Worm (Caenorhabditis elegans): ENCODE results near the gene srz-97.

srz-97 gene

DNA sequence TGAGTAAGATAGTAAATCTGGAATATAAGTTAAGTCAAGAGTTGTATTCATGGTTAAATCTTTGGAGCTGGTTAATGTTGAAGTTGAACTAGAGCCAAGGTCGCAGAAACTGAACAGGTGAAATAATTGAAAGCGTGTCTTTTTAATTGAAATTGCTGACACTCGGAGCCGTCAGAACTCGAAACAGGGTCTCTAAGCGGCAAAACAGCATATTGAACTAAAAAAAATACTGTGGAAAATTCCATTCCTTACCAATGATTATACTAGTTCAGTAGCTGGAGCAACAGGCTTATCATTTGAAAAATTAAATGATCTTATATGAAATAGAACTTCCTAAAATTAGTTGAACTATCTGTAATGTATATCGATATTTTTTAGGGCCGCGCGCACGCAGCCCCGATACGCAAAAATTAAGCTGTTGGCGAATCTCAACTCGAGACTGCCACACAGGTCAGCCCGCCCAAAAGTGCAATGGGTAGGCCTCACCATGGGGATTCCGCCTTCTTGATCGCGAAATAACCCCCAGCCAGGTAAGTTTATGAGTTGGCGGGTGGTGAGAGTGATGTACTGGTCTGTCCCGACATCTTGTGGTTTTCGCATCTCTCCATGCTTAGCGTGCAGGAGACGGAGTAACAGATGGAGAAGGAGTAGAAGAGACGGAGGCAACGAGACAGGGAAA lies at the start of gene srz-97:
TSS of gene srz-97 (minus strand) at position 51 of the 679 bp plus-strand sequence.
- TF ChIP-seq ztf-23 (GFP tag; IDR thresholded peaks at IDR 0.05) (no peak), klf-2 (GFP tag; conservative IDR thresholded peaks at IDR 0.05) (no peak), ztf-29 (GFP tag; IDR thresholded peaks at IDR 0.05) (no peak), T22C8.4 (GFP tag; IDR thresholded peaks at IDR 0.05) (no peak), cog-1 (tag; optimal IDR thresholded peaks at IDR 0.05) (no peak), tab-1 (GFP tag; IDR thresholded peaks at IDR 0.05) (no peak), flt-1 (GFP tag; IDR thresholded peaks at IDR 0.05) (0 out of 2 replicates have a peak, but pooled peaks have one; percentile 11), ref-1 (GFP tag; conservative IDR thresholded peaks at IDR 0.05) (0 out of 2 replicates have a peak, but pooled peaks have one; percentile 41), med-1 (GFP tag; optimal IDR thresholded peaks at IDR 0.05; ENCODE audit: insufficient read depth) (no peak)

DNA sequence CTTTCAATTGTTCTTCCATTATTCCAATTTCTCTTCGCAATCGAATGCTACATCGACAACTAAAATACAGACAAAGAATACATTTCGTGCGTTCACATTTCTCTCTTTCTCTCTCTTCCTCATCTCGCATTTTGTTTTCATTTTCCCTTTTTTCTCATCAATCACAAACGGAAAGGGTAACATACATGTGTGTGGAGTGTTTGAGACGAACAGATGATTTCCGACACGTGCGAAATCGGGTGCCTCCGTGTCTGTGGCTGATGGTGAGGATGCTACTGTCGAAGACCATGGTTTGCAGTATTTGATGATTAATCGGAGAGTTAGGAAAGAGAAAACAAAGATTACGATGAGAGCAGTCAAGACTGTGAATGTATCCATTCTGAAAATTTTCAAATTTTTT lies 42.7 kb upstream of the srz-97 start, which contains the start of gene R02D5.9:
TSS of gene R02D5.9 (minus strand) at position 378 of the 400 bp plus-strand sequence.
- no peak for TF ChIP-seq T22C8.4 (GFP tag; IDR thresholded peaks at IDR 0.05)
- TF ChIP-seq ztf-29 (GFP tag; IDR thresholded peaks at IDR 0.05) = no peak
- no peak for TF ChIP-seq ref-1 (GFP tag; conservative IDR thresholded peaks at IDR 0.05)
- no peak for TF ChIP-seq klf-2 (GFP tag; conservative IDR thresholded peaks at IDR 0.05)
- no peak for TF ChIP-seq cog-1 (tag; optimal IDR thresholded peaks at IDR 0.05)
- no peak for TF ChIP-seq med-1 (GFP tag; optimal IDR thresholded peaks at IDR 0.05; ENCODE audit: insufficient read depth)
- TF ChIP-seq ztf-23 (GFP tag; IDR thresholded peaks at IDR 0.05) = no peak
- no peak for TF ChIP-seq flt-1 (GFP tag; IDR thresholded peaks at IDR 0.05)
- no peak for TF ChIP-seq tab-1 (GFP tag; IDR thresholded peaks at IDR 0.05)

- TF ChIP-seq T22C8.4 (GFP tag; IDR thresholded peaks at IDR 0.05) (no peak), cog-1 (tag; optimal IDR thresholded peaks at IDR 0.05) (no peak), ztf-29 (GFP tag; IDR thresholded peaks at IDR 0.05) (no peak), tab-1 (GFP tag; IDR thresholded peaks at IDR 0.05) (no peak), ref-1 (GFP tag; conservative IDR thresholded peaks at IDR 0.05) (no peak), klf-2 (GFP tag; conservative IDR thresholded peaks at IDR 0.05) (no peak), ztf-23 (GFP tag; IDR thresholded peaks at IDR 0.05) (no peak), med-1 (GFP tag; optimal IDR thresholded peaks at IDR 0.05; ENCODE audit: insufficient read depth) (no peak), flt-1 (GFP tag; IDR thresholded peaks at IDR 0.05) (no peak)
These were observed 40.5 kb upstream of the srz-97 start for ce11 chrV:14508556-14508955.

DNA sequence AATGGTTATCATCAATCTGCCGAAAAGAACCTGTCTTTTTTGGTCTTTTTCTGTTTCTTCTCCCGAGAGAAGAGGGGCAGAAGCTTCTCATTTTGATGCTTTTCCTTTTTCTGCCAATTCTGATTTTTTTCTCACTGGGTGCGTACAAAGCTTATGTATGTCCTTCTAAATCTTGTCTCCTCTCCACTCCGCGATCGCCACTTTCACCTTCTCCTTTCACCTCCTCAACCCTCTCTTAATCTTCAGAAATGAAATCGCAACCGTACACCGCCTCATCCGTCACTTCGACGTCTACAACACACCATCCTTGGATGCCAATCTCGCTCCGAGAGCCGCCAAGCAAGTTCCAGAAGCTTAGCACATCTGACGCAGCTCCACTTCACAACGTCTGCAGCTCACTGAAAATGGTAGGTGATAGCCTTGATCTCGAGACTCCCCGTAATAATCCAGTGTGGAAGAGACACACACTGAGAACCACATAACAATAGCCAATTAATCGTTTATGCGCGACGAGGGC lies 40.0 kb upstream of the srz-97 start, which contains the start of gene R02D5.1:
TSS of gene R02D5.1 (plus strand) at position 245 of the 517 bp plus-strand sequence.
- TF ChIP-seq flt-1 (GFP tag; IDR thresholded peaks at IDR 0.05) (0 out of 2 replicates have a peak, but pooled peaks have one; percentile 31), med-1 (GFP tag; optimal IDR thresholded peaks at IDR 0.05; ENCODE audit: insufficient read depth) (no peak), klf-2 (GFP tag; conservative IDR thresholded peaks at IDR 0.05) (no peak), cog-1 (tag; optimal IDR thresholded peaks at IDR 0.05) (peak; percentile 9)

ce11 chrV:14506713-14507675 lies 38.9 kb upstream of the srz-97 start:
- TF ChIP-seq T22C8.4 (GFP tag; IDR thresholded peaks at IDR 0.05) = no peak
- peak; percentile 13; the same call in 1 of the 2 replicates for TF ChIP-seq ztf-29 (GFP tag; IDR thresholded peaks at IDR 0.05)

- peak; percentile 60; the same call in 1 of the 2 replicates for TF ChIP-seq ztf-29 (GFP tag; IDR thresholded peaks at IDR 0.05)
- TF ChIP-seq med-1 (GFP tag; optimal IDR thresholded peaks at IDR 0.05; ENCODE audit: insufficient read depth) = no peak
- TF ChIP-seq cog-1 (tag; optimal IDR thresholded peaks at IDR 0.05) = peak; percentile 51
- no peak for TF ChIP-seq ref-1 (GFP tag; conservative IDR thresholded peaks at IDR 0.05)
- no peak for TF ChIP-seq tab-1 (GFP tag; IDR thresholded peaks at IDR 0.05)
- 0 out of 2 replicates have a peak, but pooled peaks have one; percentile 55 for TF ChIP-seq ztf-23 (GFP tag; IDR thresholded peaks at IDR 0.05)
- no peak for TF ChIP-seq flt-1 (GFP tag; IDR thresholded peaks at IDR 0.05)
- TF ChIP-seq T22C8.4 (GFP tag; IDR thresholded peaks at IDR 0.05) = no peak
- no peak for TF ChIP-seq klf-2 (GFP tag; conservative IDR thresholded peaks at IDR 0.05)
These were observed 37.7 kb upstream of the srz-97 start for ce11 chrV:14505745-14506214.

DNA sequence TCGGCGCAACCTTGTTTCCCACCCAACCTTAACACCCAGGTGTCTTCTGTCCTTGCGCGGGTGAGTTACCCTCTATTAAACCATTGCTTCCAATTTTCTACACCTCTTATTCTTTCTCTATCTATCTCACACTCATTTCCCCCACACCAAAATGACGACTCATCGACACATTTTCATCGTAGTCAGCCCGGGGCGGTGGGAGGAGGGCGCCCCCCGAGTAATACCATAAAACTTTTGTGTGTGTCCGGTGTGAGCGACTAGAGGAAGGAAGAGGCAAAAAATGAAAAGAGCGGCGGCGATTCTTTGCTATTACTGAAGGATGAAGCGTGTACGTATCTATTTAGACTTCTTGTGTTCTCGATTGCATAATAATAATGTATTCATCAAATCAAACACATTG lies 36.7 kb upstream of the srz-97 start:
- TF ChIP-seq cog-1 (tag; optimal IDR thresholded peaks at IDR 0.05) (no peak), tab-1 (GFP tag; IDR thresholded peaks at IDR 0.05) (no peak), med-1 (GFP tag; optimal IDR thresholded peaks at IDR 0.05; ENCODE audit: insufficient read depth) (no peak), klf-2 (GFP tag; conservative IDR thresholded peaks at IDR 0.05) (no peak), ztf-23 (GFP tag; IDR thresholded peaks at IDR 0.05) (no peak), ref-1 (GFP tag; conservative IDR thresholded peaks at IDR 0.05) (no peak), ztf-29 (GFP tag; IDR thresholded peaks at IDR 0.05) (no peak), T22C8.4 (GFP tag; IDR thresholded peaks at IDR 0.05) (no peak), flt-1 (GFP tag; IDR thresholded peaks at IDR 0.05) (no peak)

DNA sequence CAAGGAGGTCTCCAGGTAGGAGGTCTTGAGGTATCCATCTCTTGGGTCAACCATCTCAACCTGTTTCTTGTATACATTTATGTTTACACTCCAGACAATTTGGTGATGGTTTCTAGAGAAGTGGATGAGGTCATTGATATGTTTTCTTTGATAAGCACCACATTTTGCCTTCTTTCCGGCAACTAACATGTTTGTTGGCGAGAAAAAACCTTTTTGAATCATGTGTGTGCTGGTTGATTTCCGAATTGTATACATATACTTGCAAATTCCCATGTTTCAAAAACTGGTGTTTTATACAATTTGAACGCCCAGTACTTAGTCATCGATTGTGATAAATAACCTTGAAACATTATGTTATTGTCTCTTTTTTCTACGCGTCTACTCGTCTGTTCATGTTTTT lies 36.1 kb upstream of the srz-97 start:
- TF ChIP-seq T22C8.4 (GFP tag; IDR thresholded peaks at IDR 0.05) (no peak), cog-1 (tag; optimal IDR thresholded peaks at IDR 0.05) (no peak), flt-1 (GFP tag; IDR thresholded peaks at IDR 0.05) (no peak), ztf-29 (GFP tag; IDR thresholded peaks at IDR 0.05) (no peak), klf-2 (GFP tag; conservative IDR thresholded peaks at IDR 0.05) (no peak), ref-1 (GFP tag; conservative IDR thresholded peaks at IDR 0.05) (no peak), tab-1 (GFP tag; IDR thresholded peaks at IDR 0.05) (no peak), ztf-23 (GFP tag; IDR thresholded peaks at IDR 0.05) (no peak), med-1 (GFP tag; optimal IDR thresholded peaks at IDR 0.05; ENCODE audit: insufficient read depth) (no peak)

DNA sequence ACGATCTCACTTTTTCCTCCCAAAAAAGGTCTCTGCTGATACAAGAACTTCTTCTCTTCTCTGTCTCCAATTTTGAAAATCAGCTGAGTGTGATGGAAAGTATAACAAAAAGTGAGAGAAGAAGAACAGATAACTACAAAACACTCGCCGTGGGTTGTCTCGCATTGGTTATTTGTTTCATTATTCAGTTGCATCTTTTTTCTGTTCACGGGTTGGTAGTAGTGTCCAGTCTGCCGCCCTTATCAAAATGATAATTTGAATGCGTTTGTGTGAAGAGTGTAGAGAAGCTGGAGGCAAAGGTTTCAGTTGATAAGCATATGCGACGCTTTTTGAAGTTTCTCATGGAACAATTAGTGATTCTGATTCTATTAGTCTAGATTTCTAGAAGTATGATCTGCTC lies 35.0 kb upstream of the srz-97 start:
- TF ChIP-seq ztf-29 (GFP tag; IDR thresholded peaks at IDR 0.05) = no peak
- TF ChIP-seq klf-2 (GFP tag; conservative IDR thresholded peaks at IDR 0.05) = no peak
- TF ChIP-seq ztf-23 (GFP tag; IDR thresholded peaks at IDR 0.05) = no peak
- no peak for TF ChIP-seq tab-1 (GFP tag; IDR thresholded peaks at IDR 0.05)
- TF ChIP-seq cog-1 (tag; optimal IDR thresholded peaks at IDR 0.05) = no peak
- no peak for TF ChIP-seq ref-1 (GFP tag; conservative IDR thresholded peaks at IDR 0.05)
- TF ChIP-seq flt-1 (GFP tag; IDR thresholded peaks at IDR 0.05) = no peak

Data from whole organism, midembryonic.